Worm (Caenorhabditis elegans) whole organism, L1 larva: ENCODE results near the gene R166.2.

Experiments
- C04F5.9 ChIP-seq: sonication (generic microtip); optimal IDR thresholded peaks from 2 replicates; lab custom pipeline; 2016; ENCODE audit warnings: missing genetic modification characterization, missing compliant biosample characterization
- Y116A8C.19 ChIP-seq: sonication (generic microtip); optimal IDR thresholded peaks from 2 replicates; lab custom pipeline; 2016; ENCODE audit warnings: missing compliant biosample characterization, missing genetic modification characterization, borderline replicate concordance
- dsc-1 ChIP-seq: sonication (generic microtip); optimal IDR thresholded peaks from 2 replicates; lab custom pipeline; 2016; ENCODE audit warnings: mild to moderate bottlenecking, missing genetic modification characterization, missing compliant biosample characterization
- egl-27 ChIP-seq, 2 experiments: fragments of 150-350 bp in 1 of 2; sonication (generic microtip); optimal IDR thresholded peaks; 3 replicates each; lab custom pipeline; 2017 to 2018; ENCODE audit warnings: missing biosample characterization in 2 of 2, missing genetic modification characterization in 2 of 2, missing genetic modification reagents in 2 of 2
- fkh-10 ChIP-seq: sonication (generic microtip); optimal IDR thresholded peaks from 2 replicates; lab custom pipeline; 2017; ENCODE audit warnings: missing biosample characterization, missing genetic modification reagents, missing genetic modification characterization
- lin-39 ChIP-seq: fragments of 150-350 bp; optimal IDR thresholded peaks from 2 replicates; lab custom pipeline; 2014; ENCODE audit warnings: missing biosample characterization, missing genetic modification reagents, missing genetic modification characterization
- nhr-237 ChIP-seq: fragments of 150-350 bp; optimal IDR thresholded peaks from 2 replicates; lab custom pipeline; 2014; ENCODE audit warnings: missing biosample characterization, missing genetic modification characterization
- nhr-77 ChIP-seq: fragments of 150-350 bp; optimal IDR thresholded peaks from 2 replicates; lab custom pipeline; 2014; ENCODE audit warnings: missing biosample characterization, missing genetic modification characterization
- sup-37 ChIP-seq: fragments of 200-800 bp; sonication (Bioruptor generic); optimal IDR thresholded peaks from 2 replicates; lab custom pipeline; 2018; ENCODE audit warnings: mild to moderate bottlenecking, missing genetic modification characterization, missing compliant biosample characterization
- zag-1 ChIP-seq: fragments of 150-350 bp; optimal IDR thresholded peaks from 2 replicates; lab custom pipeline; 2014; ENCODE audit warnings: missing biosample characterization, missing genetic modification characterization

DNA sequence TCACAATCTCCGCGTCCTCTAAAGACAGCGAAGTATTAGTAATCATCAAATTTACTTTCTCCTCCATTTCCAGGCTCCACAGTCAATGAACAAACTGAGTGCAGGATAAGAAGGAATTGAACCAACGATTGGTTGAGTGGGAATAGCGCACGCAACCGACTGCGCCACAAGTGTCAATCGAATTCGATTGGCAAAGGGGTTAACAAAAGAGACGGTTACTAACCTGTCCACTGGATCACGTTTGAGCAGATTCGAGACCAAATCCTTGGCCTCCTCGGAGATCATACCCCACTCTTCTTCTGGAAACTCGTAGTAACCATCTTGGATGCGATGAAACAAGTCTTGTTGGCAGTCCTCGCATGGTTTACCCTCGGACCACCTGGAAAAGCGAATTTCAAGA lies 7.7 kb upstream of the R166.2 start:
- no peak for TF ChIP-seq zag-1
- TF ChIP-seq nhr-237 (tag; lab: Kevin White, UChicago), result no peak
- TF ChIP-seq lin-39, result no peak
- no peak for TF ChIP-seq dsc-1 (tag; lab: Kevin White, UChicago)
- no peak for TF ChIP-seq nhr-77 (tag; lab: Kevin White, UChicago)
- TF ChIP-seq Y116A8C.19 (tag; lab: Kevin White, UChicago), result no peak
- TF ChIP-seq sup-37 (GFP tag; lab: Kevin White, UChicago), result no peak
- no peak for TF ChIP-seq fkh-10
- no peak for TF ChIP-seq egl-27 (tag; optimal IDR thresholded peaks at IDR 0.05; lab: Kevin White, UChicago)
- TF ChIP-seq C04F5.9, result no peak
